Fruit fly (Drosophila melanogaster): ENCODE measurements around the gene Atac1.

Gene Atac1

DNA sequence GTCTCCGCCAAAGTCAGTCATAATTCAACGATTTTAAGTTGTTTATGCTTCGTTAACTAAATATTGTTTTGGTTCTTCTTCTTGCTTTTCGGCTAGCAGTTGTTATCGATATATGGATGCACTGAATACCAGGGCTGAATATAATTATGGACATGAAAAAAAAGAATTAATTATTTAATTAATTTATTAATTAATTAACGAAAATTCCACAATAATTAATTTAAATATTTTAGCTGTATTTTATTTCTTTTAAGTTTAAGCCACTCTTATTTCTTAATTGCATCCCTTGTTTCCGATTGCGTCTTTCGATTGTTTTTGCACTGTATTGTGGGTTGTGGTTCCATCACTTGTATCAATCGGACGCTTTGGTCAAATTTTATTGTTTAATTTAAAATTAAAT, 10.0 kb downstream of the Atac1 start, which contains the start of the genes Gas41 and SA1 (continued):
- TF ChIP-seq CG13624 (GFP tag; optimal IDR thresholded peaks at IDR 0.05) (no peak), HHEX (GFP tag; optimal IDR thresholded peaks at IDR 0.05) (peak; percentile 74), CG13775 (GFP tag; optimal IDR thresholded peaks at IDR 0.05) (peak; percentile 100), CG18764 (GFP tag; optimal IDR thresholded peaks at IDR 0.05) (peak; percentile 83), Hand (GFP tag; optimal IDR thresholded peaks at IDR 0.05) (peak; percentile 74), dpn (GFP tag; optimal IDR thresholded peaks at IDR 0.05) (peak in 1 of 2 experiments; percentile 74), Abd-B (GFP tag; optimal IDR thresholded peaks at IDR 0.05) (no peak), Dll (GFP tag; IDR thresholded peaks at IDR 0.05; ENCODE audit: partially characterized antibody) (peak; percentile 69; the same call in 3 of the 4 replicates), CG16813 (GFP tag; IDR thresholded peaks at IDR 0.05; ENCODE audit: partially characterized antibody) (peak; percentile 76), CG8281 (tag; optimal IDR thresholded peaks at IDR 0.05) (peak; percentile 73), NC2β (GFP tag; optimal IDR thresholded peaks at IDR 0.05) (peak; percentile 57), Hr3 (GFP tag; optimal IDR thresholded peaks at IDR 0.05) (peak; percentile 94), Deaf1 (tag; optimal IDR thresholded peaks at IDR 0.05) (no peak), dimm (GFP tag; IDR thresholded peaks at IDR 0.05) (peak; percentile 7; the same call in 1 of the 2 replicates), CG7745 (tag; optimal IDR thresholded peaks at IDR 0.05) (peak; percentile 74), CG8359 (GFP tag; optimal IDR thresholded peaks at IDR 0.05; ENCODE audit: borderline replicate concordance) (peak; percentile 18), kni (GFP tag; optimal IDR thresholded peaks at IDR 0.05) (no peak), CG10431 (GFP tag; optimal IDR thresholded peaks at IDR 0.05) (no peak), CG1832 (GFP tag; optimal IDR thresholded peaks at IDR 0.05) (no peak), CG34224 (GFP tag; IDR thresholded peaks at IDR 0.05; ENCODE audit: partially characterized antibody) (peak; percentile 78), NK7.1 (GFP tag; optimal IDR thresholded peaks at IDR 0.05) (no peak), TFAM (GFP tag; optimal IDR thresholded peaks at IDR 0.05) (no peak), CG4360 (GFP tag; IDR thresholded peaks at IDR 0.05) (0 out of 2 replicates have a peak, but pooled peaks have one; percentile 35), pita (GFP tag; optimal IDR thresholded peaks at IDR 0.05) (no peak), CG3281 (GFP tag; optimal IDR thresholded peaks at IDR 0.05) (peak; percentile 85), D19A (tag; optimal IDR thresholded peaks at IDR 0.05) (no peak), Sry-δ (GFP tag; optimal IDR thresholded peaks at IDR 0.05) (peak; percentile 95), repo (GFP tag; optimal IDR thresholded peaks at IDR 0.05) (no peak), tio (GFP tag; optimal IDR thresholded peaks at IDR 0.05) (no peak), croc (GFP tag; conservative IDR thresholded peaks at IDR 0.05) (peak; percentile 66), Elba2 (GFP tag; optimal IDR thresholded peaks at IDR 0.05) (no peak), sens (GFP tag) (peak; percentile 89), peb (GFP tag; IDR thresholded peaks at IDR 0.05) (peak; percentile 64), zf30C (GFP tag; optimal IDR thresholded peaks at IDR 0.05) (no peak), CG4730 (GFP tag; IDR thresholded peaks at IDR 0.05) (peak; percentile 91), CG43689 (GFP tag; IDR thresholded peaks at IDR 0.05) (peak; percentile 56; the same call in 1 of the 2 replicates), CG9797 (GFP tag; optimal IDR thresholded peaks at IDR 0.05) (peak; percentile 30), CG6791 (GFP tag; IDR thresholded peaks at IDR 0.05; ENCODE audit: partially characterized antibody) (peak; percentile 70), mirr (GFP tag; optimal IDR thresholded peaks at IDR 0.05) (peak; percentile 13), CG12659 (GFP tag; optimal IDR thresholded peaks at IDR 0.05) (peak; percentile 90), CG10654 (GFP tag; optimal IDR thresholded peaks at IDR 0.05) (peak; percentile 78), MESR4 (GFP tag; optimal IDR thresholded peaks at IDR 0.05) (peak; percentile 38), Mrtf (GFP tag; IDR thresholded peaks at IDR 0.05) (no peak), exex (tag; optimal IDR thresholded peaks at IDR 0.05) (no peak), CG15073 (GFP tag; optimal IDR thresholded peaks at IDR 0.05) (no peak), ash1 (GFP tag; optimal IDR thresholded peaks at IDR 0.05) (no peak), CG17802 (tag; optimal IDR thresholded peaks at IDR 0.05) (peak; percentile 52), CG13296 (GFP tag; optimal IDR thresholded peaks at IDR 0.05) (peak; percentile 88), B-H1 (GFP tag; IDR thresholded peaks at IDR 0.05) (peak; percentile 86), CG7987 (GFP tag; optimal IDR thresholded peaks at IDR 0.05) (peak; percentile 76)
